Fruit fly (Drosophila melanogaster): ENCODE measurements around the gene CG13300.

The CG13300 gene

dm6 chr3L:6344243-6344642 lies 7.9 kb downstream of the CG13300 start:
- peak; percentile 5 for TF ChIP-seq Ets21C (GFP tag; optimal IDR thresholded peaks at IDR 0.05)
- TF ChIP-seq vri (GFP tag; optimal IDR thresholded peaks at IDR 0.05): peak; percentile 0
- TF ChIP-seq ss (GFP tag; optimal IDR thresholded peaks at IDR 0.05): no peak
- no peak for TF ChIP-seq dac (GFP tag; optimal IDR thresholded peaks at IDR 0.05)
- TF ChIP-seq achi (GFP tag; optimal IDR thresholded peaks at IDR 0.05): peak; percentile 9
- TF ChIP-seq lz (GFP tag; optimal IDR thresholded peaks at IDR 0.05): no peak
- TF ChIP-seq CG7368 (GFP tag; optimal IDR thresholded peaks at IDR 0.05): no peak
- peak; percentile 32 for TF ChIP-seq cyc (GFP tag; optimal IDR thresholded peaks at IDR 0.05)
- TF ChIP-seq CG34406 (GFP tag; optimal IDR thresholded peaks at IDR 0.05): no peak
- TF ChIP-seq Eip93F (GFP tag; optimal IDR thresholded peaks at IDR 0.05): no peak
- TF ChIP-seq spab (GFP tag; optimal IDR thresholded peaks at IDR 0.05): no peak
- TF ChIP-seq Sox15 (GFP tag; optimal IDR thresholded peaks at IDR 0.05): no peak
- TF ChIP-seq OdsH (GFP tag; optimal IDR thresholded peaks at IDR 0.05): peak; percentile 0
- no peak for TF ChIP-seq CG11902 (GFP tag; optimal IDR thresholded peaks at IDR 0.05)
- peak; percentile 44 for TF ChIP-seq CG31627 (GFP tag; optimal IDR thresholded peaks at IDR 0.05)
- TF ChIP-seq Ets96B (tag; optimal IDR thresholded peaks at IDR 0.05): peak; percentile 22
- peak; percentile 24 for TF ChIP-seq CG10631 (GFP tag; optimal IDR thresholded peaks at IDR 0.05)
- TF ChIP-seq fd59A (GFP tag; optimal IDR thresholded peaks at IDR 0.05): no peak
- TF ChIP-seq Met (GFP tag; optimal IDR thresholded peaks at IDR 0.05): peak; percentile 17
- peak; percentile 21 for TF ChIP-seq Sox102F (GFP tag; optimal IDR thresholded peaks at IDR 0.05)
- TF ChIP-seq topi (GFP tag; optimal IDR thresholded peaks at IDR 0.05): peak; percentile 20
- 0 out of 2 replicates have a peak, but pooled peaks have one; percentile 11 for TF ChIP-seq CG15336 (GFP tag; IDR thresholded peaks at IDR 0.05)
- TF ChIP-seq svp (GFP tag): peak; percentile 69
- peak; percentile 52 for TF ChIP-seq esn (GFP tag; optimal IDR thresholded peaks at IDR 0.05)
- TF ChIP-seq CG3919 (GFP tag; optimal IDR thresholded peaks at IDR 0.05): peak; percentile 16
- TF ChIP-seq Hr39 (GFP tag; optimal IDR thresholded peaks at IDR 0.05): peak; percentile 47
- TF ChIP-seq CG6792 (GFP tag; optimal IDR thresholded peaks at IDR 0.05): peak; percentile 22
- TF ChIP-seq Eip78C (GFP tag): peak; percentile 74
- peak; percentile 3 for TF ChIP-seq Eip75B (GFP tag; optimal IDR thresholded peaks at IDR 0.05)
- TF ChIP-seq CG8319 (GFP tag; optimal IDR thresholded peaks at IDR 0.05): no peak
- peak; percentile 39 for TF ChIP-seq Smox (GFP tag; optimal IDR thresholded peaks at IDR 0.05)
- TF ChIP-seq CG10669 (GFP tag; optimal IDR thresholded peaks at IDR 0.05): no peak
- no peak for TF ChIP-seq CG4318 (GFP tag; optimal IDR thresholded peaks at IDR 0.05)
- no peak for TF ChIP-seq dsx (GFP tag; optimal IDR thresholded peaks at IDR 0.05; ENCODE audit: poor library complexity, severe bottlenecking)

- TF ChIP-seq fd59A (GFP tag; optimal IDR thresholded peaks at IDR 0.05): no peak
- no peak for TF ChIP-seq CG9139 (GFP tag; optimal IDR thresholded peaks at IDR 0.05)
- TF ChIP-seq CG10669 (GFP tag; optimal IDR thresholded peaks at IDR 0.05): no peak
- TF ChIP-seq ss (GFP tag; optimal IDR thresholded peaks at IDR 0.05): no peak
- TF ChIP-seq spab (GFP tag; optimal IDR thresholded peaks at IDR 0.05): no peak
- TF ChIP-seq Gug (GFP tag; IDR thresholded peaks at IDR 0.05): no peak
Observed at dm6 chr3L:6342253-6342652, 9.9 kb downstream of the CG13300 start.

dm6 chr3L:6338306-6338705 lies 13.9 kb downstream of the CG13300 start:
- TF ChIP-seq CG10669 (GFP tag; optimal IDR thresholded peaks at IDR 0.05) (peak; percentile 10), CG10631 (GFP tag; optimal IDR thresholded peaks at IDR 0.05) (peak; percentile 10), CG7368 (GFP tag; optimal IDR thresholded peaks at IDR 0.05) (no peak), Lpt (GFP tag; optimal IDR thresholded peaks at IDR 0.05) (no peak), topi (GFP tag; optimal IDR thresholded peaks at IDR 0.05) (peak; percentile 6), CG32006 (GFP tag; optimal IDR thresholded peaks at IDR 0.05) (peak; percentile 13), svp (GFP tag) (peak; percentile 50), Eip75B (GFP tag; optimal IDR thresholded peaks at IDR 0.05) (no peak), acj6 (GFP tag; optimal IDR thresholded peaks at IDR 0.05) (no peak), CG16779 (tag; optimal IDR thresholded peaks at IDR 0.05) (no peak), CG3032 (tag; optimal IDR thresholded peaks at IDR 0.05) (peak; percentile 19), CG31627 (GFP tag; optimal IDR thresholded peaks at IDR 0.05) (no peak), Met (GFP tag; optimal IDR thresholded peaks at IDR 0.05) (peak; percentile 6), CG6163 (GFP tag; IDR thresholded peaks at IDR 0.05) (0 out of 3 replicates have a peak, but pooled peaks have one; percentile 9), lz (GFP tag; optimal IDR thresholded peaks at IDR 0.05) (no peak), dsx (GFP tag; optimal IDR thresholded peaks at IDR 0.05; ENCODE audit: poor library complexity, severe bottlenecking) (no peak), CG11294 (GFP tag; IDR thresholded peaks at IDR 0.05) (no peak), pdm3 (GFP tag; optimal IDR thresholded peaks at IDR 0.05) (no peak), achi (GFP tag; optimal IDR thresholded peaks at IDR 0.05) (peak; percentile 2), Ets96B (tag; optimal IDR thresholded peaks at IDR 0.05) (peak; percentile 24), Hr4 (GFP tag; optimal IDR thresholded peaks at IDR 0.05) (peak; percentile 14), Sox14 (GFP tag; optimal IDR thresholded peaks at IDR 0.05) (peak; percentile 9), Hr38 (GFP tag; optimal IDR thresholded peaks at IDR 0.05) (no peak), Hr39 (GFP tag; optimal IDR thresholded peaks at IDR 0.05) (peak; percentile 8), spab (GFP tag; optimal IDR thresholded peaks at IDR 0.05) (peak; percentile 7)
